Worm (Caenorhabditis elegans) whole organism, young adult: ENCODE data around the gene swm-1.

ENCODE experiments used
- Y56A3A.18 ChIP-seq: fragments of 200-800 bp; sonication (Bioruptor generic); IDR thresholded peaks from 2 replicates; pipeline ENCODE4 v1.3.6; 2022; ENCODE audit warnings: missing genetic modification reagents, missing genetic modification characterization, missing compliant biosample characterization
- ama-1 ChIP-seq, 3 experiments: fragments of 150-350 bp in 1 of 3; sonication (generic microtip) in 2 of 3; optimal IDR thresholded peaks; 2 replicates each; lab custom pipeline; 2014 to 2018; ENCODE audit warnings: missing biosample characterization in 2 of 3, missing genetic modification characterization in 2 of 3, missing genetic modification reagents in 2 of 3
- ccch-3 ChIP-seq: fragments of 200-800 bp; sonication (Bioruptor generic); optimal IDR thresholded peaks from 2 replicates; lab custom pipeline; 2018; ENCODE audit warnings: mild to moderate bottlenecking, missing genetic modification characterization, missing compliant biosample characterization
- cebp-2 ChIP-seq: fragments of 200-800 bp; sonication (Bioruptor generic); IDR thresholded peaks from 2 replicates; pipeline ENCODE4 v1.3.6; 2022; ENCODE audit warnings: missing genetic modification characterization, missing compliant biosample characterization
- ceh-79 ChIP-seq: sonication (generic microtip); optimal IDR thresholded peaks from 2 replicates; lab custom pipeline; 2017; ENCODE audit warnings: mild to moderate bottlenecking, missing genetic modification characterization, missing compliant biosample characterization
- let-607 ChIP-seq, 2 experiments: fragments of 200-800 bp in 1 of 2; sonication (Bioruptor generic) in 1 of 2; sonication (generic microtip) in 1 of 2; optimal IDR thresholded peaks; 2 replicates each; lab custom pipeline; 2016 to 2018; ENCODE audit warnings: mild to moderate bottlenecking in 2 of 2, missing compliant biosample characterization in 2 of 2, missing genetic modification characterization in 2 of 2, moderate library complexity in 2 of 2, missing genotype in 1 of 2
- lir-1 ChIP-seq: fragments of 200-800 bp; sonication (Bioruptor generic); conservative IDR thresholded peaks from 2 replicates; pipeline ENCODE4 v1.3.6; 2022; ENCODE audit warnings: missing genetic modification reagents, missing genetic modification characterization, missing compliant biosample characterization
- sdz-38 ChIP-seq: sonication (generic microtip); optimal IDR thresholded peaks from 2 replicates; lab custom pipeline; 2016; ENCODE audit warnings: missing genotype, missing genetic modification characterization, missing compliant biosample characterization
- snpc-3.4 ChIP-seq: sonication (generic microtip); optimal IDR thresholded peaks from 2 replicates; lab custom pipeline; 2017; ENCODE audit warnings: missing genetic modification characterization, mild to moderate bottlenecking, missing compliant biosample characterization, antibody characterized with exemption, moderate library complexity, missing genotype, missing genetic modification reagents
- snpc-4 ChIP-seq, 5 experiments: fragments of 150-350 bp in 1 of 5; sonication (generic microtip) in 4 of 5; optimal IDR thresholded peaks; 2 replicates each; lab custom pipeline; 2014 to 2018; ENCODE audit warnings: missing genetic modification characterization in 5 of 5, missing biosample characterization in 3 of 5, antibody characterized with exemption in 2 of 5, mild to moderate bottlenecking in 2 of 5, missing compliant biosample characterization in 2 of 5, missing genotype in 2 of 5, moderate library complexity in 2 of 5, missing genetic modification reagents in 1 of 5
- unc-62 ChIP-seq: fragments of 150-350 bp; optimal IDR thresholded peaks from 2 replicates; lab custom pipeline; 2014; ENCODE audit warnings: missing biosample characterization, missing genetic modification reagents, missing genetic modification characterization
- xnd-1 ChIP-seq: sonication (generic microtip); optimal IDR thresholded peaks from 2 replicates; lab custom pipeline; 2016; ENCODE audit warnings: missing genotype, missing genetic modification reagents, missing genetic modification characterization, missing compliant biosample characterization
- ztf-25 ChIP-seq: fragments of 200-800 bp; sonication (Bioruptor generic); IDR thresholded peaks from 2 replicates; pipeline ENCODE4 v1.3.6; 2022; ENCODE audit warnings: missing genetic modification reagents, missing genetic modification characterization, missing compliant biosample characterization
- ztf-3 ChIP-seq: fragments of 200-800 bp; sonication (Bioruptor generic); optimal IDR thresholded peaks from 2 replicates; lab custom pipeline; 2018; ENCODE audit warnings: mild to moderate bottlenecking, missing genetic modification characterization, missing compliant biosample characterization

DNA sequence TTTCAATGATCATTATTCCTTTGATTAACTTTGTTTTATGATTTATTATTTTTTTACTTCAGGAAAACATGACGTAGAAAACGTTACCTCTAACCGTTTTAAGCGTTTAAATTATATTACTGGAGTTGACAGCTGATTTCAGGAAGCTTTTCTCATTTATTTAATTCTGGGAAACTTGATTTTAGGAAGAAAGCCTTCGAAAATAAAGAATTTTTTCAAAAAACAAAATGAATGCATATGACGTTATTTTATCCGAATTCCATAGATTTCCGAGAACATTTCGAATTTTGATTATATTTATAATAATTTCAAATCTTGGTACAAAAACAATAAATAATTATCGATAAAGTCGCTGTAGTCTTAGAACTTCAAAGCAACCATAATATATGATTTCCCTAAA is 5.4 kb downstream of the swm-1 start:
- no peak for TF ChIP-seq Y56A3A.18 (GFP tag; lab: Robert Waterston, UW)
- TF ChIP-seq xnd-1 (tag; lab: Kevin White, UChicago) = no peak
- no peak for TF ChIP-seq snpc-4 (GFP tag; optimal IDR thresholded peaks at IDR 0.05; lab: Kevin White, UChicago)
- no peak for TF ChIP-seq snpc-4 (tag; optimal IDR thresholded peaks at IDR 0.05; lab: Kevin White, UChicago)
- no peak for TF ChIP-seq ceh-79 (tag; lab: Kevin White, UChicago)
- no peak for TF ChIP-seq cebp-2 (GFP tag; lab: Robert Waterston, UW)
- no peak for TF ChIP-seq ztf-25
- TF ChIP-seq unc-62 (GFP tag; lab: Kevin White, UChicago) = no peak
- no peak for TF ChIP-seq ama-1 (optimal IDR thresholded peaks at IDR 0.05; lab: Kevin White, UChicago)
- no peak for TF ChIP-seq ama-1 (GFP tag; optimal IDR thresholded peaks at IDR 0.05; lab: Kevin White, UChicago)
- TF ChIP-seq ccch-3 = no peak
- TF ChIP-seq sdz-38 (tag; lab: Kevin White, UChicago) = no peak
- no peak for TF ChIP-seq ztf-3 (GFP tag; lab: Kevin White, UChicago)
- TF ChIP-seq lir-1 = no peak
- TF ChIP-seq let-607 (tag; optimal IDR thresholded peaks at IDR 0.05; lab: Kevin White, UChicago) = no peak
- no peak for TF ChIP-seq snpc-3.4 (tag; lab: Kevin White, UChicago)
